Worm (Caenorhabditis elegans): ENCODE results near the gene ced-9.

DNA sequence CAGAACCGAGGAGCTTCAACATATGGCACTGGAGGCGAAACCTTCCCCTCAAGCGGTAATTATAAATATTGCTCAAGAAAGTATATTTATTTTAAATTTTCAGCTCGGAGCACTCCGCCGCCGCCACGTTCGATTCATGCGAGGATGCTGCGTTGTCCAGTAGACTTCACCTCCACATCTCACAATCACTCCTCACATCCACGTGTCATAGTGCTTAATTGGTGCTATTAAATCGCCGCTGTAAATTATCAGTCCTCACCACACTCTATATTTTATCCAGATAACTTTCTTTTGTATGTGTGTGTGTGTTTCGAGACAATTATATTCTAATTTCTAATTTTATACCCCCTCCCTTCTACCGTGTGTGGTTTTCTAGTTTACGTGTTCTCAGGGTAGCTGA lies 19.6 kb downstream of the ced-9 start:
- TF ChIP-seq ama-1 (optimal IDR thresholded peaks at IDR 0.05) (no peak), hmg-4 (GFP tag; optimal IDR thresholded peaks at IDR 0.05) (no peak), ceh-13 (GFP tag; optimal IDR thresholded peaks at IDR 0.05) (no peak), pes-1 (GFP tag; IDR thresholded peaks at IDR 0.05) (no peak)
